Worm (Caenorhabditis elegans) whole organism, mixed stage, embryonic: Measurements from ENCODE around the gene K08E5.6.

Experiments used
- mep-1 ChIP-seq: fragments of 150-350 bp; optimal IDR thresholded peaks from 2 replicates; lab custom pipeline; 2017; ENCODE audit warnings: missing biosample characterization, missing genetic modification reagents, missing genetic modification characterization, inconsistent platforms
- nhr-12 ChIP-seq: fragments of 150-350 bp; optimal IDR thresholded peaks from 2 replicates; lab custom pipeline; 2014; ENCODE audit warnings: missing biosample characterization, missing genetic modification characterization
- nhr-76 ChIP-seq: sonication (generic microtip); optimal IDR thresholded peaks from 2 replicates; lab custom pipeline; 2017; ENCODE audit warnings: missing biosample characterization, missing genetic modification characterization
- unc-120 ChIP-seq: sonication (generic microtip); optimal IDR thresholded peaks from 2 replicates; lab custom pipeline; 2017; ENCODE audit warnings: missing genetic modification characterization, missing compliant biosample characterization; ENCODE audit not compliant: poor library complexity, severe bottlenecking

- TF ChIP-seq nhr-76 (tag; lab: Kevin White, UChicago): no peak
- no peak for TF ChIP-seq mep-1
- no peak for TF ChIP-seq unc-120 (tag; lab: Kevin White, UChicago)
- TF ChIP-seq nhr-12 (tag; lab: Kevin White, UChicago): no peak
Measured at ce11 chrIII:10181868-10182267, 41.0 kb downstream of the K08E5.6 start.
